Worm (Caenorhabditis elegans) whole organism, late embryonic: Measurements from ENCODE around the gene nmt-1.

Experiments
- F13H6.1 ChIP-seq: sonication (generic microtip); optimal IDR thresholded peaks from 2 replicates; lab custom pipeline; 2016; ENCODE audit warnings: missing genetic modification characterization, missing compliant biosample characterization
- ama-1 ChIP-seq: fragments of 150-350 bp; optimal IDR thresholded peaks from 2 replicates; lab custom pipeline; 2014
- ceh-45 ChIP-seq: fragments of 200-800 bp; sonication (Bioruptor generic); IDR thresholded peaks from 2 replicates; pipeline ENCODE4 v1.3.6; 2022; ENCODE audit warnings: missing genetic modification reagents, missing genetic modification characterization, missing compliant biosample characterization
- ceh-48 ChIP-seq: sonication (generic microtip); optimal IDR thresholded peaks from 2 replicates; lab custom pipeline; 2016; ENCODE audit warnings: missing genetic modification characterization, inconsistent platforms, missing compliant biosample characterization
- elt-2 ChIP-seq: sonication (generic microtip); optimal IDR thresholded peaks from 2 replicates; lab custom pipeline; 2016; ENCODE audit warnings: missing genetic modification reagents, missing genetic modification characterization, missing compliant biosample characterization
- fkh-10 ChIP-seq: fragments of 150-350 bp; optimal IDR thresholded peaks from 2 replicates; lab custom pipeline; 2014; ENCODE audit warnings: missing biosample characterization, missing genetic modification reagents, missing genetic modification characterization
- lin-11 ChIP-seq: fragments of 200-800 bp; sonication (Bioruptor generic); optimal IDR thresholded peaks from 2 replicates; lab custom pipeline; 2018; ENCODE audit warnings: mild to moderate bottlenecking, missing genetic modification characterization, missing compliant biosample characterization
- nfya-1 ChIP-seq: sonication (generic microtip); optimal IDR thresholded peaks from 2 replicates; lab custom pipeline; 2017; ENCODE audit warnings: missing genetic modification characterization, mild to moderate bottlenecking, missing compliant biosample characterization, antibody characterized with exemption, moderate library complexity
- nhr-11 ChIP-seq: fragments of 150-350 bp; optimal IDR thresholded peaks from 2 replicates; lab custom pipeline; 2014; ENCODE audit warnings: missing biosample characterization, missing genetic modification characterization
- pax-1 ChIP-seq: fragments of 150-350 bp; optimal IDR thresholded peaks from 2 replicates; lab custom pipeline; 2014; ENCODE audit warnings: missing biosample characterization, missing genetic modification characterization
- pqm-1 ChIP-seq: sonication (generic microtip); optimal IDR thresholded peaks from 2 replicates; lab custom pipeline; 2016; ENCODE audit warnings: missing genetic modification characterization, missing compliant biosample characterization
- rnt-1 ChIP-seq: sonication (generic microtip); optimal IDR thresholded peaks from 2 replicates; lab custom pipeline; 2016; ENCODE audit warnings: missing genetic modification characterization, missing compliant biosample characterization
- unc-3 ChIP-seq, 2 experiments: fragments of 200-800 bp in 1 of 2; sonication (Bioruptor generic) in 1 of 2; sonication (generic microtip) in 1 of 2; conservative IDR thresholded peaks in 1 of 2; optimal IDR thresholded peaks in 1 of 2; 2 replicates each; pipeline versions ENCODE4 v1.3.6 to Lab custom; 2016 to 2022; ENCODE audit warnings: missing compliant biosample characterization in 2 of 2, missing genetic modification characterization in 2 of 2, missing genetic modification reagents in 1 of 2
- unc-86 ChIP-seq: sonication (generic microtip); optimal IDR thresholded peaks from 2 replicates; lab custom pipeline; 2016; ENCODE audit warnings: missing genetic modification characterization, missing compliant biosample characterization

- peak; percentile 78 for TF ChIP-seq lin-11 (tag; lab: Kevin White, UChicago)
- peak; percentile 68 for TF ChIP-seq unc-86 (tag; lab: Kevin White, UChicago)
- TF ChIP-seq elt-2 (tag; lab: Kevin White, UChicago): peak; percentile 83
- peak; percentile 7 for TF ChIP-seq F13H6.1
- TF ChIP-seq ceh-45 (GFP tag; lab: Robert Waterston, UW): peak; percentile 77
- TF ChIP-seq pqm-1 (tag; lab: Kevin White, UChicago): no peak
- no peak for TF ChIP-seq ama-1
- peak; percentile 63 for TF ChIP-seq nfya-1 (tag; lab: Kevin White, UChicago)
- TF ChIP-seq nhr-11: no peak
- no peak for TF ChIP-seq pax-1
- peak; percentile 84 for TF ChIP-seq unc-3 (GFP tag; conservative IDR thresholded peaks at IDR 0.05; lab: Robert Waterston, UW)
- TF ChIP-seq unc-3 (tag; optimal IDR thresholded peaks at IDR 0.05; lab: Kevin White, UChicago): peak; percentile 83
- TF ChIP-seq fkh-10 (GFP tag; lab: Kevin White, UChicago): no peak
- TF ChIP-seq rnt-1: peak; percentile 47
- TF ChIP-seq ceh-48 (tag; lab: Kevin White, UChicago): peak; percentile 77
Observed at ce11 chrIII:6158642-6159475, 42.7 kb upstream of the nmt-1 start, which contains the start of gene nfm-1.
